Fruit fly (Drosophila melanogaster): ENCODE data around the gene mio.

The mio gene

dm6 chr2L:2217067-2217684 lies at the start of gene mio, which contains the start of the genes CG15386 and CG42371:
Gene mio (plus strand): TSS chr2L:2217290.
Gene CG15386 (minus strand): TSS chr2L:2217246.
Gene CG42371 (minus strand): TSS chr2L:2217246.
- TF ChIP-seq CG17801 (GFP tag; optimal IDR thresholded peaks at IDR 0.05; ENCODE audit: partially characterized antibody), result peak; percentile 60

DNA sequence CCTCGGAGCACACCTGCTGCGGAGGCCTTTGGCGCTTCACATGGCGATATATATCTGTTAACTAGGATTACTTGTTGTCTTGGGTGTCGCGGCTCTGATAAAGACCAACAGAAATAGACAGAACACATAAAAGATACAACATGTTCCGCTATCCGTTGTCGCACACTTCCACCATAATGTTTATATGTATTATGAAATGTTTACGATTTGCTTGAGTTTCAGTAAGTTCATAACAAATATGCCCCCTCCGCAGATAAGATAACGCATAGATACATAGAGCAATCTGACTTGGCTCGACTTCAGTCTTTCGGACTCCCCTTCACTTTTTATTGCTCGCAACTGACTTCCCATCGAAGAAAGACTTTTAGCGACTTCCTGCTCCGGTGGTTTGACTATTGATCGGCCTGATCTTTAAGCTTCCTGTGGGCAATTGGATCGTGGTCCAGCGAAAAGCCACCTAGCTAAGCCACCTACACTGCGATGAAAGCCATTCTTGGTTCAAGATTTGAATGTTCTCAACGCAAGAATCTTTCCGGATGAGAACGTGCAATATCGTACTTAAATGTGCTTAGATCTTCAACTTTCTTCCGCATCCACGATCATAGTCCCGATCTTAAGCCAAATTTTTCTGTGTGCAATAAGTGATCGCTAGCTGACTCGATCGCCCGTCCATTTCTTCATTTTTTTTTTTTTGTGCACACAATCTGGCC lies 48.8 kb upstream of the mio start:
- no peak for TF ChIP-seq CG17801 (GFP tag; optimal IDR thresholded peaks at IDR 0.05; ENCODE audit: partially characterized antibody)

dm6 chr2L:2168894-2169456 lies 48.1 kb upstream of the mio start:
- no peak for TF ChIP-seq CG17801 (GFP tag; optimal IDR thresholded peaks at IDR 0.05; ENCODE audit: partially characterized antibody)

DNA sequence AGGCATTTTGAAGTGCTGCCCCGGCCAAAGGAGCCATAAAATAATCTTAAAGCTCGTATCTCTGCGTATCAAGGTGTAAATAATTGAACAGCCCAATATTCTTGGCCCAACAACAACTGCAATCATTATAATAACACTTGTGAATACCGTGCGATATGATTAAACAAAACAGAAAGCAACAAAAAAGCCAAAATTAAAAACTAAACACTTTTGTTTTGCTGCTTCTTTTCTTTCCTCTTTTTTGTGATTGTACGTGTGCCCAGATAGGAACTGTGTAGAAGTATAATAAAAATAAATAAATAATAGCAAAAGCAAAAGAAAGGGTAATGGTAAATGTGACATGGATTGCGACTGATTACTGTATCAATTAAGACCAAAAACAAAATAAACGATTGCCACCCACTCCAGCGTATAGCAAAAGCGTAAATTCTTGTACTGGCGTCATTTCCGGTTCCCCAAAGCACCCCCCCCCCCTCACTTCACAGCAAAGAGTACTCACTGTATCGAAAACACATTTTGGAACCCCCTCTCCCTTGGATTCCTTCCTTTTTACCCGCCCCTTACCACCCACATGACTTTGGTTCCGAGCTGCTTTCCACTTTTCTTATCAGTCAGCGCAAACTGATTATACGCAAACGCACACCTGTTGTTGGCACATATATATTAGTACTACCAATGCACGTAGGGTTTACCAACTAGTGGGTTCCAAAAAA lies 45.6 kb upstream of the mio start:
- peak; percentile 56 for TF ChIP-seq CG17801 (GFP tag; optimal IDR thresholded peaks at IDR 0.05; ENCODE audit: partially characterized antibody)

- no peak for TF ChIP-seq CG17801 (GFP tag; optimal IDR thresholded peaks at IDR 0.05; ENCODE audit: partially characterized antibody)
Measured at dm6 chr2L:2172460-2173121, 44.5 kb upstream of the mio start.

DNA sequence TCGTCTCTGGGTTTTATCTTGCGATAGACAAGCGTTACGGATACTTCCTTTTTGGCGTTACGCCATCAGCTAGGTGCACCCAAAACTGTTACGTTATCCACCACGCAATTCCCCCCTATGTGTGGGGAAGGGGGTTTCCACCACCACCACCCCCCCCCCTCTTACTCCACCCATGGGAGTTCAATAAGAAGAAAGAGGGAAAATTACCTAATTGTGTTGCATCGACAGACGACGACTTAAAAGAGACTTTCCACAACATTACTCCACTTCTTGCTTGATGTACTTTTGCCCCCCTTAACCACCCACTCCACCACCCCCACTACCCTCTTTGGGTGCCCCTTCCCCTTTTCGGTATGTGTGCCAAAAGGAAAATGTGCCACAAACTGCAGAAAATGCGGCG lies 43.9 kb upstream of the mio start:
- TF ChIP-seq CG17801 (GFP tag; optimal IDR thresholded peaks at IDR 0.05; ENCODE audit: partially characterized antibody), result no peak

dm6 chr2L:2173604-2174003 lies 43.5 kb upstream of the mio start:
- no peak for TF ChIP-seq CG17801 (GFP tag; optimal IDR thresholded peaks at IDR 0.05; ENCODE audit: partially characterized antibody)

- peak; percentile 36 for TF ChIP-seq CG17801 (GFP tag; optimal IDR thresholded peaks at IDR 0.05; ENCODE audit: partially characterized antibody)
Measured at dm6 chr2L:2175090-2175830, 41.8 kb upstream of the mio start.

- TF ChIP-seq CG17801 (GFP tag; optimal IDR thresholded peaks at IDR 0.05; ENCODE audit: partially characterized antibody), result peak; percentile 45
Measured at dm6 chr2L:2175930-2176643, 41.0 kb upstream of the mio start.

DNA sequence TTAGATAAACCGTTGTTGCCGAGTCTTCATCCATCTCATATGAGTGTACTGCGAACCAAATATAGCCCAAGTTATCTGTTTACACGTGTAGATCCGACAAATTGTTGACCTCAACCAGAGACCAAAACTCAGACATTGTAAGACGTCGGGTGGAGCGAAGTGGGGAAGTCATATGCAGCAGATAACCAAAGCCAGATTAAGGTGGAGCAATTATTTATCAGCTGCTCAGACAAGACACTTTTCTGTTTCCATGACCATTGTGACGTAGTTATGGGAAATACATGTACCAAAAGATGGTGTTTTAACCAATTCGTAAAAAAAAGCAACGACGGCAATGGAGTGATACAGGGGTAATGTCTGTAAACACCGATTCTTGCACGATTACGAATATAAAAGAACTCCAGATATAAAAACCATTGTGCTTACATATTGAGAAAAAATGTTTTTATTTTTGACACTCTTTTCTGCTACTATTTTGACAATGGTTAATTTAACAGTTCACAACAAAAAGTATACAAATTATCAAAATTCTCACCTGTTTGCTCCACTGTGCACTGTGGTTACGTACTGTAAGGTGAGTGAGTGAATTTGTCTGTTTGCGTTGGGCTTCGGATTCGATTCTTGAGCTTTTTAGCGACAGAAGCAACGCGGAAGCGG lies 39.6 kb upstream of the mio start:
- TF ChIP-seq CG17801 (GFP tag; optimal IDR thresholded peaks at IDR 0.05; ENCODE audit: partially characterized antibody), result no peak

- peak; percentile 55 for TF ChIP-seq CG17801 (GFP tag; optimal IDR thresholded peaks at IDR 0.05; ENCODE audit: partially characterized antibody)
Measured at dm6 chr2L:2177969-2178809, 38.9 kb upstream of the mio start, which contains the start of gene aop. Gene aop (minus strand): TSS chr2L:2178754.

DNA sequence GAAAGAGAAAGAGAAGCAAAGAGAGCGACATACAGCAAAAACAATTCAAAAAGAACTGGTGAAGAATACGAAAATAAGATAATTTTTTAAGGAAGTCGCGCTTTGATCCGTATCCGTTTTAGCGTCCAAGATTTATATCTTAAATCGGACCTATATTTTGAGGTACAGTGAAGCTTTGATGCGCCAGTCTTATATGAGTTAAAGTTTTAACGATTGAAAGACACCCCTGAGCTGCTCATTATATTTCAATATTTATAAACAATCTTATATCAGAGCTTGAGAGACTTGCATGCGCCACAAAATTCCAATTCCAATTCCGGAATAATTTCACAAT lies 38.3 kb upstream of the mio start:
- no peak for TF ChIP-seq CG17801 (GFP tag; optimal IDR thresholded peaks at IDR 0.05; ENCODE audit: partially characterized antibody)

Data from ovary, adult (tissue).